Worm (Caenorhabditis elegans): Measurements from ENCODE around the gene clec-239.

Gene clec-239

DNA sequence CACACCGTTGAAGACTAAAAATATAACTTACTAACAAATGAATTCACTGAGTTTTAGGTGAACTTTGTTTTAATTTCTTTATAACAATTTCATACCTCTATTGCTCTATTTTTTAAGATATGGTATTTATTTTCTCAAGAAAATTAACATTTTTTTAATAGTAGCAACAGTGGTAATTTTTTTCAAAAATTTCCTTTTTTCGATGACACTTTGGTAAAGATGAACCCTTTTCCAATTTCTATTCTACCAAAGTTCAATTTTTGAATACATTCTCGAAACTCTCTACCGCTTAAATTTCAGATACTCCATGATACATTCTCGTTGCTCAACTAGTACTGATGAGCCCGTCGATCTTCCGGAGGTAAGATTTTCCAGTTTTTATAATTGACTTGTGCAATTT is 44.4 kb upstream of the clec-239 start, which contains the start of gene nhr-116:
Gene nhr-116 (plus strand): TSS at position 301 of the 400 bp plus-strand sequence.
- TF ChIP-seq rnt-1 (tag; optimal IDR thresholded peaks at IDR 0.05) (no peak), mep-1 (tag; optimal IDR thresholded peaks at IDR 0.05) (no peak), jun-1 (tag; optimal IDR thresholded peaks at IDR 0.05) (no peak), nhr-84 (tag; optimal IDR thresholded peaks at IDR 0.05) (no peak), mdl-1 (tag; optimal IDR thresholded peaks at IDR 0.05) (no peak), aly-2 (tag; optimal IDR thresholded peaks at IDR 0.05) (no peak), sptf-1 (tag; optimal IDR thresholded peaks at IDR 0.05) (no peak), lin-35 (GFP tag; optimal IDR thresholded peaks at IDR 0.05) (no peak), Y116A8C.19 (tag; optimal IDR thresholded peaks at IDR 0.05; ENCODE audit: borderline replicate concordance) (no peak)

- TF ChIP-seq aly-2 (tag; optimal IDR thresholded peaks at IDR 0.05) (no peak), ceh-88 (GFP tag; IDR thresholded peaks at IDR 0.05) (no peak), C16A3.4 (tag; optimal IDR thresholded peaks at IDR 0.05) (no peak), efl-3 (GFP tag; optimal IDR thresholded peaks at IDR 0.05) (no peak), C34B4.2 (tag; optimal IDR thresholded peaks at IDR 0.05) (no peak), blmp-1 (tag; optimal IDR thresholded peaks at IDR 0.05) (no peak), nhr-11 (tag; optimal IDR thresholded peaks at IDR 0.05) (no peak), hpl-2 (GFP tag; optimal IDR thresholded peaks at IDR 0.05) (no peak), sup-37 (GFP tag; optimal IDR thresholded peaks at IDR 0.05) (no peak), nhr-76 (tag; optimal IDR thresholded peaks at IDR 0.05) (no peak), pqm-1 (tag; optimal IDR thresholded peaks at IDR 0.05) (no peak), mdl-1 (tag; optimal IDR thresholded peaks at IDR 0.05) (no peak), elt-3 (tag; optimal IDR thresholded peaks at IDR 0.05) (no peak), zip-4 (GFP tag; optimal IDR thresholded peaks at IDR 0.05) (no peak), ama-1 (optimal IDR thresholded peaks at IDR 0.05) (no peak), ces-1 (GFP tag; optimal IDR thresholded peaks at IDR 0.05) (no peak), fkh-4 (tag; optimal IDR thresholded peaks at IDR 0.05; ENCODE audit: borderline replicate concordance) (no peak), nhr-84 (tag; optimal IDR thresholded peaks at IDR 0.05) (no peak)
Measured at ce11 chrV:16916079-16916478, 40.2 kb upstream of the clec-239 start, which contains the start of gene F09C6.10. F09C6.10 (minus strand) TSS chrV:16916179.

- TF ChIP-seq lir-3 (tag; optimal IDR thresholded peaks at IDR 0.05; ENCODE audit: poor library complexity) (no peak), egl-27 (tag; optimal IDR thresholded peaks at IDR 0.05) (no peak), nhr-19 (GFP tag; conservative IDR thresholded peaks at IDR 0.05) (no peak), sptf-1 (tag; optimal IDR thresholded peaks at IDR 0.05) (no peak), pax-3 (tag; optimal IDR thresholded peaks at IDR 0.05) (no peak), elt-3 (tag; optimal IDR thresholded peaks at IDR 0.05) (no peak), lin-35 (GFP tag; optimal IDR thresholded peaks at IDR 0.05) (no peak), blmp-1 (tag; optimal IDR thresholded peaks at IDR 0.05) (no peak), mef-2 (tag; optimal IDR thresholded peaks at IDR 0.05) (no peak), ceh-90 (tag; optimal IDR thresholded peaks at IDR 0.05) (no peak), nhr-237 (tag; optimal IDR thresholded peaks at IDR 0.05) (no peak), hlh-4 (tag; optimal IDR thresholded peaks at IDR 0.05) (no peak), sup-37 (GFP tag; optimal IDR thresholded peaks at IDR 0.05) (no peak)
Measured at ce11 chrV:16918378-16918777, 38.0 kb upstream of the clec-239 start, which contains the start of the genes fbxa-206 and Y102A5C.2. fbxa-206 (minus strand) TSS chrV:16918478. Y102A5C.2 (plus strand) TSS chrV:16918731.

- TF ChIP-seq ces-1 (GFP tag; optimal IDR thresholded peaks at IDR 0.05) (no peak), C04F5.9 (tag; optimal IDR thresholded peaks at IDR 0.05) (no peak), efl-1 (optimal IDR thresholded peaks at IDR 0.05) (no peak), efl-1 (GFP tag; optimal IDR thresholded peaks at IDR 0.05 in 1 of 2) (peak in 1 of 2 experiments; percentile 44)
Measured at ce11 chrV:16919675-16920074, 36.7 kb upstream of the clec-239 start.

ce11 chrV:16921952-16922351 is 34.4 kb upstream of the clec-239 start, which contains the start of gene Y102A5C.4:
Y102A5C.4 (plus strand) TSS chrV:16922252.
- TF ChIP-seq nhr-47 (tag; optimal IDR thresholded peaks at IDR 0.05) = no peak
- TF ChIP-seq ztf-4 (tag; optimal IDR thresholded peaks at IDR 0.05) = no peak
- TF ChIP-seq rnt-1 (tag; optimal IDR thresholded peaks at IDR 0.05) = no peak
- TF ChIP-seq vab-15 (tag; optimal IDR thresholded peaks at IDR 0.05) = no peak
- TF ChIP-seq sup-37 (GFP tag; optimal IDR thresholded peaks at IDR 0.05) = no peak
- TF ChIP-seq fkh-10 (GFP tag; optimal IDR thresholded peaks at IDR 0.05) = no peak
- TF ChIP-seq aha-1 (tag; optimal IDR thresholded peaks at IDR 0.05) = no peak
